Fruit fly (Drosophila melanogaster): ENCODE results near the gene CG12885.
A peak's percentile ranks its signal among the peaks of the same experiment; 100 is the strongest.

Gene CG12885

dm6 chr3R:27554964-27555363 is 34.3 kb downstream of the CG12885 start (continued):
- TF ChIP-seq nerfin-2 (GFP tag; IDR thresholded peaks at IDR 0.05; ENCODE audit: partially characterized antibody) = no peak
- peak; percentile 16; the same call in 1 of the 2 replicates for TF ChIP-seq CG16779 (GFP tag; IDR thresholded peaks at IDR 0.05)
- peak; percentile 14 for TF ChIP-seq MESR4 (GFP tag; optimal IDR thresholded peaks at IDR 0.05)
- no peak for TF ChIP-seq Sry-β (GFP tag; optimal IDR thresholded peaks at IDR 0.05)
- TF ChIP-seq Lhr (GFP tag; optimal IDR thresholded peaks at IDR 0.05) = peak; percentile 53
- TF ChIP-seq CG13624 (GFP tag; optimal IDR thresholded peaks at IDR 0.05) = peak; percentile 63
- TF ChIP-seq ERR (GFP tag; optimal IDR thresholded peaks at IDR 0.05) = peak; percentile 58
- peak; percentile 25 for TF ChIP-seq CG31388 (GFP tag; optimal IDR thresholded peaks at IDR 0.05)
- peak; percentile 47 for TF ChIP-seq CG10431 (GFP tag; optimal IDR thresholded peaks at IDR 0.05)
- TF ChIP-seq CG9727 (GFP tag; optimal IDR thresholded peaks at IDR 0.05) = peak; percentile 76
- TF ChIP-seq CG12391 (tag; optimal IDR thresholded peaks at IDR 0.05) = peak; percentile 85
- no peak for TF ChIP-seq CG9797 (GFP tag; optimal IDR thresholded peaks at IDR 0.05)
- peak; percentile 90 for TF ChIP-seq Xrp1 (GFP tag; IDR thresholded peaks at IDR 0.05)
- no peak for TF ChIP-seq yki (optimal IDR thresholded peaks at IDR 0.05)
- TF ChIP-seq Dip2 (GFP tag; IDR thresholded peaks at IDR 0.05) = no peak
- TF ChIP-seq Chrac-16 (GFP tag; optimal IDR thresholded peaks at IDR 0.05) = peak; percentile 78
- TF ChIP-seq Med (GFP tag) = peak; percentile 96
- no peak for TF ChIP-seq Elba2 (GFP tag; optimal IDR thresholded peaks at IDR 0.05)
- no peak for TF ChIP-seq cg (GFP tag; optimal IDR thresholded peaks at IDR 0.05)
- no peak for TF ChIP-seq cad (GFP tag; optimal IDR thresholded peaks at IDR 0.05)
- peak; percentile 83 for TF ChIP-seq salm (tag; optimal IDR thresholded peaks at IDR 0.05)
- TF ChIP-seq CG3726 (GFP tag; IDR thresholded peaks at IDR 0.05) = peak; percentile 77; the same call in 2 of the 3 replicates
- peak; percentile 65 for TF ChIP-seq en (GFP tag; optimal IDR thresholded peaks at IDR 0.05)
- TF ChIP-seq ara (GFP tag; IDR thresholded peaks at IDR 0.05) = peak; percentile 84
- no peak for TF ChIP-seq Nf-YC (tag; optimal IDR thresholded peaks at IDR 0.05)
- peak; percentile 7 for TF ChIP-seq HmgD (GFP tag; optimal IDR thresholded peaks at IDR 0.05)
- TF ChIP-seq Sin3A (optimal IDR thresholded peaks at IDR 0.05) = no peak
- no peak for TF ChIP-seq hth (optimal IDR thresholded peaks at IDR 0.05)
- TF ChIP-seq CG9817 (tag; optimal IDR thresholded peaks at IDR 0.05) = peak; percentile 72
- peak; percentile 32 for TF ChIP-seq CG3838 (GFP tag; optimal IDR thresholded peaks at IDR 0.05)
- TF ChIP-seq Hmr (GFP tag; optimal IDR thresholded peaks at IDR 0.05) = peak; percentile 61
- no peak for TF ChIP-seq Lpt (GFP tag; optimal IDR thresholded peaks at IDR 0.05)
- TF ChIP-seq stwl (tag; optimal IDR thresholded peaks at IDR 0.05) = no peak
- TF ChIP-seq B-H1 (GFP tag; IDR thresholded peaks at IDR 0.05) = peak; percentile 69
- TF ChIP-seq sens (GFP tag) = peak; percentile 98
- peak; percentile 35 for TF ChIP-seq kay (GFP tag; optimal IDR thresholded peaks at IDR 0.05)
- TF ChIP-seq insv (GFP tag; optimal IDR thresholded peaks at IDR 0.05) = no peak
- TF ChIP-seq CG1024 (GFP tag; IDR thresholded peaks at IDR 0.05) = peak; percentile 74
- TF ChIP-seq CG14860 (GFP tag; IDR thresholded peaks at IDR 0.05; ENCODE audit: partially characterized antibody) = no peak
- 0 out of 2 replicates have a peak, but pooled peaks have one; percentile 30 for TF ChIP-seq CG10321 (GFP tag; IDR thresholded peaks at IDR 0.05)
- TF ChIP-seq Ptx1 (GFP tag; IDR thresholded peaks at IDR 0.05) = peak; percentile 85
- peak; percentile 43 for TF ChIP-seq D19B (GFP tag; optimal IDR thresholded peaks at IDR 0.05)
- TF ChIP-seq hb (GFP tag; IDR thresholded peaks at IDR 0.05; ENCODE audit: partially characterized antibody) = no peak
- peak; percentile 90 for TF ChIP-seq Awh (GFP tag; IDR thresholded peaks at IDR 0.05)
- peak; percentile 51; the same call in 1 of the 2 replicates for TF ChIP-seq CG17612 (GFP tag; IDR thresholded peaks at IDR 0.05)
- peak; percentile 79; the same call in 2 of the 3 replicates for TF ChIP-seq CG11695 (GFP tag; IDR thresholded peaks at IDR 0.05)
- no peak for TF ChIP-seq CG3065 (GFP tag; optimal IDR thresholded peaks at IDR 0.05)
- peak; percentile 81 for TF ChIP-seq CG10366 (GFP tag; IDR thresholded peaks at IDR 0.05)
- TF ChIP-seq zen (tag; optimal IDR thresholded peaks at IDR 0.05) = peak; percentile 66
- peak; percentile 54 for TF ChIP-seq CG13123 (GFP tag; optimal IDR thresholded peaks at IDR 0.05)
- TF ChIP-seq CG12744 (GFP tag; optimal IDR thresholded peaks at IDR 0.05) = peak; percentile 55
- TF ChIP-seq E2f1 (GFP tag; IDR thresholded peaks at IDR 0.05) = peak; percentile 81
- TF ChIP-seq CTCF (GFP tag; optimal IDR thresholded peaks at IDR 0.05) = peak; percentile 8
- peak; percentile 50 for TF ChIP-seq Atf-2 (GFP tag; optimal IDR thresholded peaks at IDR 0.05)
